Fruit fly (Drosophila melanogaster): ENCODE measurements around the gene CG14408.

CG14408 gene

DNA sequence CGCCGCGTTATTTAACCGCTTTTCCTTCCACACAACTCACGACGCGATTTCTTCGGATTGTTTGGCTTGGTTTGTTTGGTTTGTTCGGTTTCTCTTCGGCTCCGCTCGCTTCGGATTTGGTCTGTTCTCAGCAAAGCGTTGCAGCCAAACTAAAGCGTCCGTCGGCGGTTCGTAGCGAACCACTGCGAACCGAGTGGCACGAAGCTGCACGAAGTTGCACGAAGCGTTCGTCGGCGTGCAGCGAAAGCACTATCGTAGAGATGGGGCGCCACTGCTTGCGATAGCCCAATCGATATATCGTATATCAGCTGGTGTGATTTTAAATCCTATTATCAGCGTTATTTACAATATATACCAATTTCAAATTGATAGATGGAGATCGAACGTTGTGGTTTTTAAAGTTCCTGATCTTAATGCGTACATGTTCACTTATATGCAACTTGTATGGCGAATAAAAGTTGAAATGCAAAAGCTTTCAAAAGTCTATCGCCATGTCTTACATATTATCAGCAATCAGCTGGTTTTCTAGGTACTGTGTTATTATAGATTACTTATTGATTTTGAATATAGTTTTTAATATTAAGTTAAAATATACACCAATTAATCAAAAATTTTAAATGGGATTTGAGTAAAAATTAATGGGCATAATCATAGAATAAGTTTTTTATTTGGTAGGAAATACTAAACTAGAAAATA lies 5.8 kb downstream of the CG14408 start, which contains the start of gene rut (continued):
- TF ChIP-seq Sox102F (GFP tag; optimal IDR thresholded peaks at IDR 0.05) (no peak), Hr39 (GFP tag; optimal IDR thresholded peaks at IDR 0.05) (no peak), CG34406 (GFP tag; optimal IDR thresholded peaks at IDR 0.05) (no peak), CG6163 (GFP tag; IDR thresholded peaks at IDR 0.05) (peak; percentile 69), OdsH (GFP tag; optimal IDR thresholded peaks at IDR 0.05) (no peak), Sox14 (GFP tag; optimal IDR thresholded peaks at IDR 0.05) (no peak), Met (GFP tag; optimal IDR thresholded peaks at IDR 0.05) (no peak), CG7368 (GFP tag; optimal IDR thresholded peaks at IDR 0.05) (peak; percentile 0), Hr4 (GFP tag; optimal IDR thresholded peaks at IDR 0.05) (no peak)

DNA sequence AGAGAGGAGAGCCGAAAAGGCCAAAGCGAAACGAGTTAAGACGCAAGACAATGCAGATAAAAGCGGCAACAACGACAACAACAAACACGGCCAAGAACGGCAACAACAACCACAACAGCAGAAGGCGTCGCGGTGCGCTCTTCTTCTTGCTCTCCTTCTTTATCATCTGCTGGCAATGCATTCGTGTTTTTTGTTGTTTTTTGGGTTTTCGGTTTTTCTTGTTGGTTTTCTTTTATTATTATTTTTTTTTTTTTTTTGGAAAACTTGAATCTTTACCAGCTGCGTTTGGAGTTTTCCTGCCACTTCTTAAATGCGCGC lies 6.4 kb downstream of the CG14408 start:
- TF ChIP-seq CG9139 (GFP tag; optimal IDR thresholded peaks at IDR 0.05) (no peak), spab (GFP tag; optimal IDR thresholded peaks at IDR 0.05) (no peak), Eip78C (GFP tag) (peak; percentile 44)

- TF ChIP-seq Blimp-1 (GFP tag; optimal IDR thresholded peaks at IDR 0.05) (no peak), svp (GFP tag) (peak; percentile 62), Hr38 (GFP tag; optimal IDR thresholded peaks at IDR 0.05) (no peak), CG6792 (GFP tag; optimal IDR thresholded peaks at IDR 0.05) (no peak), dsx (GFP tag; optimal IDR thresholded peaks at IDR 0.05; ENCODE audit: poor library complexity, severe bottlenecking) (no peak), CG10669 (GFP tag; optimal IDR thresholded peaks at IDR 0.05) (no peak)
These were observed 7.0 kb downstream of the CG14408 start for dm6 chrX:14824690-14825469.

DNA sequence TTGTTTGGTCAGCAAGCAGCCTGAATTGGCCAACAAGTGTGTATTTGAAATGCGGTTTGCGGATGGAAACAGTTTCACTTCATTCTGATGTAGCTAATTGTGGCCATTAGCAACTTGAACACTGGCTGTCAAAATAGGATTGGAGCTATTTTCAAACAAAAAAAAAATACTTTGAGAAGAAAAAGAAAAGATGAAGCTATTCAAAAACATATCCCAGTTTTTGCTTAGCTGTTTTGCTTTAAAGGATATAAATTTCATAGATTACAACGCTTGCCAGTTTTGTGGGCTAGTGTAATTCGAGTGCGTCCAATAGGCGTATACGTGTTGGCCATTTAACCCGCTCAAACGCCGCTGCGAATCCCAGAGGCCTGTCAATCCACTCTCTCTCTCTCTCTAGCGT lies 19.6 kb downstream of the CG14408 start:
- TF ChIP-seq CG6792 (GFP tag; optimal IDR thresholded peaks at IDR 0.05) (no peak), net (GFP tag; optimal IDR thresholded peaks at IDR 0.05) (peak; percentile 29), Eip93F (GFP tag; optimal IDR thresholded peaks at IDR 0.05) (no peak), Sox102F (GFP tag; optimal IDR thresholded peaks at IDR 0.05) (no peak), eg (GFP tag; IDR thresholded peaks at IDR 0.05) (peak; percentile 76), CG6808 (GFP tag; optimal IDR thresholded peaks at IDR 0.05) (no peak), esn (GFP tag; optimal IDR thresholded peaks at IDR 0.05) (no peak), CG9139 (GFP tag; optimal IDR thresholded peaks at IDR 0.05) (no peak), CG8632 (GFP tag; optimal IDR thresholded peaks at IDR 0.05) (no peak), OdsH (GFP tag; optimal IDR thresholded peaks at IDR 0.05) (peak; percentile 30), Hr39 (GFP tag; optimal IDR thresholded peaks at IDR 0.05) (no peak), CG1621 (tag; optimal IDR thresholded peaks at IDR 0.05) (no peak), CG31627 (GFP tag; optimal IDR thresholded peaks at IDR 0.05) (no peak), CG32006 (GFP tag; optimal IDR thresholded peaks at IDR 0.05) (peak; percentile 73), Lpt (GFP tag; optimal IDR thresholded peaks at IDR 0.05) (peak; percentile 37), salr (GFP tag; optimal IDR thresholded peaks at IDR 0.05) (no peak), Ets21C (GFP tag; optimal IDR thresholded peaks at IDR 0.05) (no peak), Met (GFP tag; optimal IDR thresholded peaks at IDR 0.05) (no peak), Eip78C (GFP tag) (no peak), Smox (GFP tag; optimal IDR thresholded peaks at IDR 0.05) (no peak), Hr38 (GFP tag; optimal IDR thresholded peaks at IDR 0.05) (no peak), fd85E (GFP tag; optimal IDR thresholded peaks at IDR 0.05) (no peak), CG10669 (GFP tag; optimal IDR thresholded peaks at IDR 0.05) (no peak), CG15336 (GFP tag; IDR thresholded peaks at IDR 0.05) (peak; percentile 89), svp (GFP tag) (no peak), Sox15 (GFP tag; optimal IDR thresholded peaks at IDR 0.05) (no peak), CG11762 (GFP tag; optimal IDR thresholded peaks at IDR 0.05; ENCODE audit: insufficient read depth) (no peak), CG16779 (tag; optimal IDR thresholded peaks at IDR 0.05) (no peak), Ets96B (tag; optimal IDR thresholded peaks at IDR 0.05) (no peak), Hr4 (GFP tag; optimal IDR thresholded peaks at IDR 0.05) (peak; percentile 63), CG6854 (GFP tag; optimal IDR thresholded peaks at IDR 0.05) (no peak), dac (GFP tag; optimal IDR thresholded peaks at IDR 0.05) (peak; percentile 31), Gug (GFP tag; IDR thresholded peaks at IDR 0.05) (peak; percentile 26; the same call in 1 of the 2 replicates), Sox14 (GFP tag; optimal IDR thresholded peaks at IDR 0.05) (no peak), CG11294 (GFP tag; IDR thresholded peaks at IDR 0.05) (peak; percentile 45; the same call in 1 of the 2 replicates), dsx (GFP tag; optimal IDR thresholded peaks at IDR 0.05; ENCODE audit: poor library complexity, severe bottlenecking) (no peak), CG8119 (GFP tag; IDR thresholded peaks at IDR 0.05) (peak; percentile 80), CG34406 (GFP tag; optimal IDR thresholded peaks at IDR 0.05) (no peak)
